Worm (Caenorhabditis elegans) whole organism, L1 larva: ENCODE data around the gene F55C5.10.

Source experiments
- C04F5.9 ChIP-seq: sonication (generic microtip); optimal IDR thresholded peaks from 2 replicates; lab custom pipeline; 2016; ENCODE audit warnings: missing genetic modification characterization, missing compliant biosample characterization
- Y116A8C.19 ChIP-seq: sonication (generic microtip); optimal IDR thresholded peaks from 2 replicates; lab custom pipeline; 2016; ENCODE audit warnings: missing compliant biosample characterization, missing genetic modification characterization, borderline replicate concordance
- aly-2 ChIP-seq: fragments of 150-350 bp; optimal IDR thresholded peaks from 2 replicates; lab custom pipeline; 2014; ENCODE audit warnings: missing biosample characterization, missing genetic modification characterization
- fkh-4 ChIP-seq: sonication (generic microtip); optimal IDR thresholded peaks from 2 replicates; lab custom pipeline; 2016; ENCODE audit warnings: missing compliant biosample characterization, missing genetic modification characterization, borderline replicate concordance
- fos-1 ChIP-seq: fragments of 150-350 bp; optimal IDR thresholded peaks from 2 replicates; lab custom pipeline; 2014; ENCODE audit warnings: missing biosample characterization, missing genetic modification characterization
- lsy-2 ChIP-seq, 2 experiments: fragments of 150-350 bp; optimal IDR thresholded peaks; 2 replicates each; lab custom pipeline; 2014; ENCODE audit warnings: missing biosample characterization in 2 of 2, missing genetic modification characterization in 2 of 2
- mdl-1 ChIP-seq, 2 experiments: fragments of 150-350 bp; optimal IDR thresholded peaks; 2 replicates each; lab custom pipeline; 2014 to 2017; ENCODE audit warnings: missing biosample characterization in 2 of 2, missing genetic modification characterization in 2 of 2, inconsistent platforms in 1 of 2
- nhr-11 ChIP-seq: fragments of 150-350 bp; optimal IDR thresholded peaks from 2 replicates; lab custom pipeline; 2014; ENCODE audit warnings: missing biosample characterization, missing genetic modification characterization
- nhr-71 ChIP-seq: sonication (generic microtip); optimal IDR thresholded peaks from 2 replicates; lab custom pipeline; 2016; ENCODE audit warnings: mild to moderate bottlenecking, missing genetic modification characterization, moderate library complexity, missing compliant biosample characterization
- nhr-76 ChIP-seq: sonication (generic microtip); optimal IDR thresholded peaks from 2 replicates; lab custom pipeline; 2017; ENCODE audit warnings: missing biosample characterization, missing genetic modification characterization
- nhr-90 ChIP-seq: sonication (generic microtip); optimal IDR thresholded peaks from 2 replicates; lab custom pipeline; 2016; ENCODE audit warnings: mild to moderate bottlenecking, missing genetic modification characterization, missing compliant biosample characterization; ENCODE audit not compliant: poor library complexity
- skn-1 ChIP-seq: fragments of 150-350 bp; optimal IDR thresholded peaks from 2 replicates; lab custom pipeline; 2014; ENCODE audit warnings: missing biosample characterization, missing genetic modification characterization
- unc-62 ChIP-seq: fragments of 150-350 bp; optimal IDR thresholded peaks from 2 replicates; lab custom pipeline; 2014; ENCODE audit warnings: missing biosample characterization, missing genetic modification reagents, missing genetic modification characterization
- ztf-11 ChIP-seq, 2 experiments: sonication (generic microtip); optimal IDR thresholded peaks; 2 replicates each; lab custom pipeline; 2016 to 2017; ENCODE audit warnings: missing genetic modification characterization in 2 of 2, missing biosample characterization in 1 of 2, missing compliant biosample characterization in 1 of 2

ce11 chrV:12301985-12302591 lies 18.8 kb downstream of the F55C5.10 start, which contains the start of the genes frm-7 and F55C5.17:
- TF ChIP-seq skn-1 (tag; lab: Kevin White, UChicago) (no peak), nhr-90 (tag; lab: Kevin White, UChicago) (peak; percentile 40), nhr-71 (tag; lab: Kevin White, UChicago) (peak; percentile 43), aly-2 (tag; lab: Kevin White, UChicago) (no peak), nhr-76 (tag; lab: Kevin White, UChicago) (no peak), lsy-2 (tag; optimal IDR thresholded peaks at IDR 0.05; lab: Kevin White, UChicago) (no peak), C04F5.9 (tag; lab: Kevin White, UChicago) (no peak), nhr-11 (tag; lab: Kevin White, UChicago) (no peak), ztf-11 (tag; optimal IDR thresholded peaks at IDR 0.05; lab: Kevin White, UChicago) (no peak), unc-62 (no peak), mdl-1 (tag; optimal IDR thresholded peaks at IDR 0.05; lab: Kevin White, UChicago) (no peak), fos-1 (no peak), fkh-4 (tag; lab: Kevin White, UChicago) (no peak), Y116A8C.19 (no peak)
